Worm (Caenorhabditis elegans) whole organism, L4/young adult: Measurements from ENCODE around the gene srsx-27.

ENCODE experiments used
- W03F9.2 ChIP-seq: fragments of 150-350 bp; optimal IDR thresholded peaks from 2 replicates; lab custom pipeline; 2014; ENCODE audit warnings: missing biosample characterization, missing genetic modification characterization
- dao-5 ChIP-seq: sonication (generic microtip); optimal IDR thresholded peaks from 2 replicates; lab custom pipeline; 2016; ENCODE audit warnings: missing genotype, missing genetic modification characterization, moderate library complexity, missing compliant biosample characterization
- him-1 ChIP-seq: sonication (generic microtip); optimal IDR thresholded peaks from 2 replicates; lab custom pipeline; 2016; ENCODE audit warnings: missing genotype, missing genetic modification reagents, missing genetic modification characterization, missing compliant biosample characterization

DNA sequence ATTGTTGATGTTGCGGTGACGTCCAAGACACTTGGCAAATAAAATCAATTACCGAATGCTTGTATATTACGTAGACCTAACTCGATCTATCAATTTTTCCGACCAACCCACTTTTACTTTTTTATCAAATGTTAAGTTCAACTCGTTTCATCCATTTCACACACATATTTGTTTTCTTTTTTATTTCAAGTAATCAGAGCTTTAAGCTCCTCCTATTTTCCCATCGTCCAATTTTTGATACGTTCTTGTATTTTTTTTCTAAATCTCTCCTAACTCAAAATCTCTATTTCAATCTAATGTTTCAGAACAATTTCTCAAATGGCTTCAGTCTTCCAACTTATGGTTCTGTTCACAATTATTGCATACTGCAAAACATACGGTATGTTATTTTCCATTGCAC, 48.6 kb downstream of the srsx-27 start, which contains the start of gene ZK856.6:
- no peak for TF ChIP-seq him-1 (tag; lab: Kevin White, UChicago)
- no peak for TF ChIP-seq W03F9.2 (tag; lab: Kevin White, UChicago)
- TF ChIP-seq dao-5 (tag; lab: Kevin White, UChicago): no peak
